Worm (Caenorhabditis elegans): Measurements from ENCODE around the gene K09F6.15.

DNA sequence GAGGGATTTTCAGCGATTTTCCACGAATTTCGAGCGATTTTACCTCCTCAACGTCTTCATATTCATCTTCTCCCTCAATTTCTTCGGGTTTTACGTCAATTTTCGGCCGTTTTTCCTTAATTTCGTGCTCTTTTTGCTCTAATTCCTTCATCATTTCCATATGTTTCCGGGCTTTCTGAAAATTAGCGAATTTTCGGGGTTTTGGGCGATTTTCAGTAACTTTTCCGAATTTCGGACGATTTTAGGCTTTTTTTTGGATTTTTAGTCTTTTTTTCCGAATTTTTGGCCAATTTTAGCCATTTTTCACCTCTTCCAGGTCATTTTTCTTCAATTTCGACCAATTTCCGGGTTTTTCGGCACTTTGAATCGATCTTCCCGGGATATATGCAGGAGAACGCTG lies 47.0 kb downstream of the K09F6.15 start:
- TF ChIP-seq daf-19 (GFP tag; conservative IDR thresholded peaks at IDR 0.05) (no peak), lim-7 (GFP tag; IDR thresholded peaks at IDR 0.05) (no peak), nhr-76 (tag; optimal IDR thresholded peaks at IDR 0.05) (no peak), mes-2 (tag; optimal IDR thresholded peaks at IDR 0.05; ENCODE audit: poor library complexity, severe bottlenecking) (no peak), snpc-4 (tag; optimal IDR thresholded peaks at IDR 0.05) (no peak), F26F4.8 (GFP tag; conservative IDR thresholded peaks at IDR 0.05) (no peak), unc-39 (tag; optimal IDR thresholded peaks at IDR 0.05) (no peak), dve-1 (tag; optimal IDR thresholded peaks at IDR 0.05; ENCODE audit: insufficient read depth) (no peak), skn-1 (tag; optimal IDR thresholded peaks at IDR 0.05) (no peak)

Data from whole organism, L4 larva.